Fruit fly (Drosophila melanogaster) whole organism, embryonic: ENCODE results near the gene Ntf-2.

Source experiments
- B-H2 ChIP-seq: fragments of 200-800 bp; sonication (Bioruptor generic); optimal IDR thresholded peaks from 2 replicates; lab custom pipeline; 2018; ENCODE audit warnings: missing biosample characterization, mild to moderate bottlenecking, missing genetic modification characterization
- CG11398 ChIP-seq: fragments of 200-800 bp; sonication (Bioruptor generic); optimal IDR thresholded peaks from 2 replicates; lab custom pipeline; 2016; ENCODE audit warnings: missing biosample characterization, missing genetic modification characterization
- CG11504 ChIP-seq: fragments of 200-800 bp; sonication (Bioruptor generic); optimal IDR thresholded peaks from 3 replicates; lab custom pipeline; 2019; ENCODE audit warnings: missing biosample characterization, mild to moderate bottlenecking, missing genetic modification characterization, moderate library complexity
- CG11696 ChIP-seq: fragments of 200-800 bp; sonication (Bioruptor generic); IDR thresholded peaks from 2 replicates; pipeline ENCODE4 v1.3.6; 2022; ENCODE audit warnings: missing biosample characterization, missing genetic modification characterization
- CG12071 ChIP-seq: fragments of 200-800 bp; sonication (Bioruptor generic); optimal IDR thresholded peaks from 3 replicates; lab custom pipeline; 2018; ENCODE audit warnings: missing biosample characterization, mild to moderate bottlenecking, missing genetic modification characterization
- CG12391 ChIP-seq: fragments of 200-800 bp; sonication (Bioruptor generic); optimal IDR thresholded peaks from 3 replicates; lab custom pipeline; 2018; ENCODE audit warnings: missing biosample characterization, mild to moderate bottlenecking, missing genetic modification characterization, moderate library complexity
- CG14667 ChIP-seq: fragments of 200-800 bp; sonication (Bioruptor generic); IDR thresholded peaks from 2 replicates; pipeline ENCODE4 v1.3.6; 2022; ENCODE audit warnings: missing biosample characterization, missing genetic modification characterization
- CG15269 ChIP-seq: fragments of 200-800 bp; sonication (Bioruptor generic); optimal IDR thresholded peaks from 2 replicates; lab custom pipeline; 2018; ENCODE audit warnings: missing biosample characterization, mild to moderate bottlenecking, missing genetic modification characterization, moderate library complexity
- CG17186 ChIP-seq: fragments of 200-800 bp; sonication (Bioruptor generic); optimal IDR thresholded peaks from 3 replicates; lab custom pipeline; 2017; ENCODE audit warnings: missing biosample characterization, missing genetic modification reagents, missing genetic modification characterization
- CG17359 ChIP-seq: fragments of 200-800 bp; sonication (Bioruptor generic); optimal IDR thresholded peaks from 3 replicates; lab custom pipeline; 2018; ENCODE audit warnings: missing biosample characterization, mild to moderate bottlenecking, missing genetic modification characterization, moderate library complexity
- CG17829 ChIP-seq: fragments of 200-800 bp; optimal IDR thresholded peaks from 2 replicates; lab custom pipeline; 2019; ENCODE audit warnings: missing biosample characterization, mild to moderate bottlenecking, missing genetic modification characterization, moderate library complexity
- CG2120 ChIP-seq: fragments of 200-800 bp; sonication (Bioruptor generic); optimal IDR thresholded peaks from 3 replicates; lab custom pipeline; 2016; ENCODE audit warnings: missing biosample characterization, missing genetic modification characterization
- CG2678 ChIP-seq: fragments of 200-800 bp; sonication (Bioruptor generic); optimal IDR thresholded peaks from 3 replicates; lab custom pipeline; 2019; ENCODE audit warnings: missing biosample characterization, mild to moderate bottlenecking, missing genetic modification characterization, moderate library complexity
- CG34224 ChIP-seq: fragments of 200-800 bp; sonication (Bioruptor generic); IDR thresholded peaks from 3 replicates; pipeline ENCODE4 v1.3.6; 2022; ENCODE audit warnings: missing biosample characterization, missing genetic modification characterization; ENCODE audit not compliant: partially characterized antibody
- CG34376 ChIP-seq: fragments of 200-800 bp; sonication (Bioruptor generic); optimal IDR thresholded peaks from 2 replicates; lab custom pipeline; 2018; ENCODE audit warnings: missing biosample characterization, mild to moderate bottlenecking, missing genetic modification characterization
- CG7839 ChIP-seq: fragments of 200-800 bp; sonication (Bioruptor generic); optimal IDR thresholded peaks from 3 replicates; lab custom pipeline; 2018; ENCODE audit warnings: missing biosample characterization, mild to moderate bottlenecking, missing genetic modification characterization, moderate library complexity
- CG7987 ChIP-seq: fragments of 200-800 bp; sonication (Bioruptor generic); optimal IDR thresholded peaks from 2 replicates; lab custom pipeline; 2018; ENCODE audit warnings: missing biosample characterization, mild to moderate bottlenecking, missing genetic modification characterization, moderate library complexity
- CG8290 ChIP-seq, 3 experiments: fragments of 200-800 bp; sonication (Bioruptor generic); optimal IDR thresholded peaks; 2 replicates each; lab custom pipeline; 2016 to 2019; ENCODE audit warnings: missing biosample characterization in 3 of 3, missing genetic modification characterization in 3 of 3, mild to moderate bottlenecking in 2 of 3, moderate library complexity in 1 of 3
- CG9727 ChIP-seq: fragments of 200-800 bp; sonication (Bioruptor generic); optimal IDR thresholded peaks from 3 replicates; lab custom pipeline; 2017; ENCODE audit warnings: missing biosample characterization, mild to moderate bottlenecking, missing genetic modification characterization
- CG9817 ChIP-seq: fragments of 200-800 bp; sonication (Bioruptor generic); optimal IDR thresholded peaks from 2 replicates; lab custom pipeline; 2018; ENCODE audit warnings: missing biosample characterization, mild to moderate bottlenecking, missing genetic modification characterization, moderate library complexity
- CkIIα-i1 ChIP-seq: fragments of 200-800 bp; sonication (Bioruptor generic); IDR thresholded peaks from 2 replicates; pipeline ENCODE4 v1.3.6; 2022; ENCODE audit warnings: missing biosample characterization, missing genetic modification characterization
- CoRest ChIP-seq: fragments of 200-800 bp; sonication (Bioruptor generic); optimal IDR thresholded peaks from 3 replicates; lab custom pipeline; 2018; ENCODE audit warnings: missing biosample characterization, mild to moderate bottlenecking, missing genetic modification characterization, moderate library complexity
- D19A ChIP-seq: fragments of 200-800 bp; optimal IDR thresholded peaks from 3 replicates; lab custom pipeline; 2019; ENCODE audit warnings: missing biosample characterization, mild to moderate bottlenecking, missing genetic modification characterization, moderate library complexity
- Dbx ChIP-seq: fragments of 200-800 bp; sonication (Bioruptor generic); IDR thresholded peaks from 3 replicates; pipeline ENCODE4 v1.3.6; 2022; ENCODE audit warnings: missing biosample characterization, missing genetic modification characterization
- Dll ChIP-seq: fragments of 200-800 bp; sonication (Bioruptor generic); IDR thresholded peaks from 4 replicates; pipeline ENCODE4 v1.3.6; 2022; ENCODE audit warnings: missing biosample characterization, missing genetic modification characterization; ENCODE audit not compliant: partially characterized antibody
- Dref ChIP-seq: fragments of 200-800 bp; sonication (Bioruptor generic); IDR thresholded peaks from 2 replicates; pipeline ENCODE4 v1.3.6; 2022; ENCODE audit warnings: missing biosample characterization, missing genetic modification characterization
- Drgx ChIP-seq: fragments of 200-800 bp; sonication (Bioruptor generic); IDR thresholded peaks from 2 replicates; pipeline ENCODE4 v1.3.6; 2022; ENCODE audit warnings: missing biosample characterization, missing genetic modification characterization
- E2f1 ChIP-seq: fragments of 200-800 bp; sonication (Bioruptor generic); IDR thresholded peaks from 2 replicates; pipeline ENCODE4 v1.3.6; 2022; ENCODE audit warnings: missing biosample characterization, missing genetic modification characterization
- Eip74EF ChIP-seq, 2 experiments: fragments of 200-800 bp in 1 of 2; fragments of >200 bp in 1 of 2; sonication (Bioruptor generic) in 1 of 2; optimal IDR thresholded peaks; 2 replicates each; lab custom pipeline; 2017 to 2019; ENCODE audit warnings: missing biosample characterization in 2 of 2, missing genetic modification characterization in 2 of 2, mild to moderate bottlenecking in 1 of 2, moderate library complexity in 1 of 2
- Hmx ChIP-seq: fragments of 200-800 bp; sonication (Bioruptor generic); optimal IDR thresholded peaks from 2 replicates; lab custom pipeline; 2016; ENCODE audit warnings: missing biosample characterization, missing genetic modification characterization
- Med ChIP-seq: fragments of 200-800 bp; sonication (Bioruptor generic); peaks from one replicate; lab custom pipeline; 2016; ENCODE audit warnings: missing biosample characterization, missing genetic modification characterization, mild to moderate bottlenecking, inconsistent platforms, moderate library complexity
- Nf-YA ChIP-seq: fragments of 200-800 bp; sonication (Bioruptor generic); IDR thresholded peaks from 2 replicates; pipeline ENCODE4 v1.3.6; 2022; ENCODE audit warnings: missing biosample characterization, missing genetic modification characterization
- PHDP ChIP-seq: fragments of 200-800 bp; sonication (Bioruptor generic); optimal IDR thresholded peaks from 3 replicates; lab custom pipeline; 2018; ENCODE audit warnings: missing biosample characterization, mild to moderate bottlenecking, missing genetic modification characterization, moderate library complexity
- amos ChIP-seq: fragments of 200-800 bp; sonication (Bioruptor generic); IDR thresholded peaks from 2 replicates; pipeline ENCODE4 v1.3.6; 2022; ENCODE audit warnings: missing biosample characterization, missing genetic modification characterization; ENCODE audit not compliant: partially characterized antibody
- ewg ChIP-seq: fragments of 200-800 bp; sonication (Bioruptor generic); optimal IDR thresholded peaks from 3 replicates; lab custom pipeline; 2017; ENCODE audit warnings: mild to moderate bottlenecking, missing biosample characterization, missing genetic modification reagents, missing genetic modification characterization
- gt ChIP-seq: fragments of 200-800 bp; sonication (Bioruptor generic); IDR thresholded peaks from 2 replicates; pipeline ENCODE4 v1.3.6; 2022; ENCODE audit warnings: missing biosample characterization, missing genetic modification characterization
- ham ChIP-seq: fragments of 200-800 bp; sonication (Bioruptor generic); IDR thresholded peaks from 2 replicates; pipeline ENCODE4 v1.3.6; 2022; ENCODE audit warnings: missing biosample characterization, missing genetic modification characterization
- hbn ChIP-seq: fragments of 200-800 bp; sonication (Bioruptor generic); IDR thresholded peaks from 2 replicates; pipeline ENCODE4 v1.3.6; 2022; ENCODE audit warnings: missing biosample characterization, missing genetic modification characterization; ENCODE audit not compliant: partially characterized antibody
- her ChIP-seq: fragments of 200-800 bp; sonication (Bioruptor generic); optimal IDR thresholded peaks from 2 replicates; lab custom pipeline; 2016; ENCODE audit warnings: missing biosample characterization, missing genetic modification characterization
- nau ChIP-seq: fragments of 200-800 bp; sonication (Bioruptor generic); optimal IDR thresholded peaks from 3 replicates; lab custom pipeline; 2017; ENCODE audit warnings: missing biosample characterization, mild to moderate bottlenecking, missing genetic modification characterization, missing genetic modification reagents
- nmo ChIP-seq: fragments of 200-800 bp; sonication (Bioruptor generic); optimal IDR thresholded peaks from 2 replicates; lab custom pipeline; 2018; ENCODE audit warnings: missing biosample characterization, mild to moderate bottlenecking, missing genetic modification characterization, moderate library complexity
- onecut ChIP-seq: fragments of 200-800 bp; sonication (Bioruptor generic); IDR thresholded peaks from 2 replicates; pipeline ENCODE4 v1.3.6; 2022; ENCODE audit warnings: missing biosample characterization, missing genetic modification characterization
- peb ChIP-seq: fragments of 200-800 bp; sonication (Bioruptor generic); IDR thresholded peaks from 2 replicates; pipeline ENCODE4 v1.3.6; 2022; ENCODE audit warnings: missing biosample characterization, missing genetic modification characterization
- pzg ChIP-seq: fragments of 200-800 bp; sonication (Bioruptor generic); optimal IDR thresholded peaks from 3 replicates; lab custom pipeline; 2018; ENCODE audit warnings: missing biosample characterization, mild to moderate bottlenecking, missing genetic modification characterization, moderate library complexity
- sens ChIP-seq: fragments of 200-800 bp; sonication (Bioruptor generic); peaks from one replicate; lab custom pipeline; 2016; ENCODE audit warnings: missing biosample characterization, missing genetic modification characterization
- stwl ChIP-seq: fragments of 200-800 bp; sonication (Bioruptor generic); optimal IDR thresholded peaks from 3 replicates; lab custom pipeline; 2018; ENCODE audit warnings: missing biosample characterization, mild to moderate bottlenecking, missing genetic modification characterization, moderate library complexity
- tap ChIP-seq: fragments of 200-800 bp; optimal IDR thresholded peaks from 3 replicates; lab custom pipeline; 2019; ENCODE audit warnings: missing biosample characterization, mild to moderate bottlenecking, missing genetic modification characterization, moderate library complexity
- trem ChIP-seq: fragments of 200-800 bp; optimal IDR thresholded peaks from 3 replicates; lab custom pipeline; 2019; ENCODE audit warnings: missing biosample characterization, mild to moderate bottlenecking, missing genetic modification characterization, moderate library complexity
- tx ChIP-seq: fragments of 200-800 bp; sonication (Bioruptor generic); optimal IDR thresholded peaks from 2 replicates; lab custom pipeline; 2016; ENCODE audit warnings: missing biosample characterization, missing genetic modification characterization
- unpg ChIP-seq: fragments of 200-800 bp; sonication (Bioruptor generic); optimal IDR thresholded peaks from 3 replicates; lab custom pipeline; 2018; ENCODE audit warnings: missing biosample characterization, mild to moderate bottlenecking, missing genetic modification characterization, moderate library complexity
- vnd ChIP-seq: fragments of 200-800 bp; sonication (Bioruptor generic); IDR thresholded peaks from 3 replicates; pipeline ENCODE4 v1.3.6; 2022; ENCODE audit warnings: missing biosample characterization, missing genetic modification characterization; ENCODE audit not compliant: partially characterized antibody

Ntf-2 gene

DNA sequence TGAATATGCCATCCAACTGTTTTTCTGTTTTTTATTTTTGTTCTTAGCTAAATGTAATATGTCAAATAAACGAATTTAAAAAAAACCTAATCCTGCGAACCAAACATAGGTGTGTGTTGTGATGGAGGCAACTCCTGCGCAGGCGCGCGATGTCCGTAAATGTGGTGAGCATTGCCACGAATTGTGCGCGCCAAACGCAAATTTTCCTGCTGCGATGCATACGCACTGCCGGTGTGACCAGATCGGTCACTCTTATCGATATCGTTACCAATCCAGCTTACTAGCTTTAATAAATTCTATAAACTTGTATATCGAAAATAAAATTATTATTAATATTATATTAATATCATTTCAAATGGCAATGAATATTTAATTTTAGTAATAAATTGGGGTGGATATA is 631 bp upstream of the Ntf-2 start (continued):
- TF ChIP-seq Dref (GFP tag; lab: Robert Waterston, UW) (peak; percentile 66), peb (GFP tag; lab: Robert Waterston, UW) (no peak), tap (tag; lab: Kevin White, UChicago) (no peak), nmo (GFP tag; lab: Kevin White, UChicago) (no peak), trem (tag; lab: Kevin White, UChicago) (peak; percentile 21), nau (GFP tag; lab: Kevin White, UChicago) (no peak), stwl (tag; lab: Kevin White, UChicago) (peak; percentile 37), B-H2 (no peak), CG9817 (tag; lab: Kevin White, UChicago) (no peak), E2f1 (GFP tag; lab: Robert Waterston, UW) (no peak), pzg (GFP tag; lab: Kevin White, UChicago) (peak; percentile 9), Dll (no peak), CG17359 (no peak), CG17829 (tag; lab: Kevin White, UChicago) (no peak), tx (no peak), amos (peak; percentile 44; the same call in 1 of the 2 replicates), Hmx (GFP tag; lab: Kevin White, UChicago) (no peak), ewg (GFP tag; lab: Kevin White, UChicago) (peak; percentile 24), onecut (GFP tag; lab: Robert Waterston, UW) (no peak), hbn (GFP tag; lab: Robert Waterston, UW) (peak; percentile 13; the same call in 1 of the 2 replicates), CoRest (no peak), CG7987 (GFP tag; lab: Kevin White, UChicago) (no peak), CG11696 (GFP tag; lab: Robert Waterston, UW) (no peak), CG9727 (GFP tag; lab: Kevin White, UChicago) (no peak), CG14667 (GFP tag; lab: Robert Waterston, UW) (no peak), CG34224 (GFP tag; lab: Robert Waterston, UW) (no peak), ham (GFP tag; lab: Robert Waterston, UW) (no peak), CkIIα-i1 (no peak), Eip74EF (GFP tag; optimal IDR thresholded peaks at IDR 0.05; lab: Kevin White, UChicago) (no peak), CG17186 (GFP tag; lab: Kevin White, UChicago) (peak; percentile 14), Nf-YA (GFP tag; lab: Robert Waterston, UW) (no peak), CG12391 (no peak), CG34376 (GFP tag; lab: Kevin White, UChicago) (no peak)

DNA sequence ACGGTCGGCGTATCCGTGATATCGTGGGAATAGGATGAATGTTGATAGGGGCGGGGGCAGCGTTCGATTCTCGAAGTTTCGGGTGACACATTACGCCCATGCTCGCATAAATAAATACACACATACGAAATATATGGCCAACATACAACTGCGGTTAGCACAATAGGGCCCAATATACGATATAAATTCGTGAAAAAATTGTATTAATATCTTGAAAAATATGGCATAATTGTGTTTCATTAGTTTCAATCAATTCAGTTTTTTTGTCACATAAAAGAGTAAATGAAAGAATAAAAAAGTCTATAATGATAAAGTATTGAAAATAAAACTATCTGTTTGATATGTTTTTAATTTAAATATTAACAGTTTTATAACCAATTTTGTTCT is 662 bp downstream of the Ntf-2 start:
- TF ChIP-seq CG2120 (peak; percentile 11), CG7839 (tag; lab: Kevin White, UChicago) (peak; percentile 24), D19A (peak; percentile 17), unpg (peak; percentile 17), CG15269 (tag; lab: Kevin White, UChicago) (peak; percentile 28), vnd (GFP tag; lab: Robert Waterston, UW) (no peak), CG2678 (peak; percentile 16), CG8290 (GFP tag; optimal IDR thresholded peaks at IDR 0.05; lab: Kevin White, UChicago) (no peak), CG8290 (tag; optimal IDR thresholded peaks at IDR 0.05; lab: Kevin White, UChicago) (peak in 1 of 2 experiments; percentile 21), gt (GFP tag; lab: Robert Waterston, UW) (no peak), sens (GFP tag; lab: Kevin White, UChicago) (peak; percentile 31), Med (GFP tag; lab: Kevin White, UChicago) (peak; percentile 21), CG11696 (GFP tag; lab: Robert Waterston, UW) (peak; percentile 92), Drgx (GFP tag; lab: Robert Waterston, UW) (no peak), CG11398 (GFP tag; lab: Kevin White, UChicago) (no peak), her (no peak), CG12071 (GFP tag; lab: Kevin White, UChicago) (no peak), CG11504 (tag; lab: Kevin White, UChicago) (peak; percentile 17), PHDP (peak; percentile 3), Dbx (GFP tag; lab: Robert Waterston, UW) (no peak)
